Fruit fly (Drosophila melanogaster): ENCODE data around the gene mRpL13.

Gene mRpL13

DNA sequence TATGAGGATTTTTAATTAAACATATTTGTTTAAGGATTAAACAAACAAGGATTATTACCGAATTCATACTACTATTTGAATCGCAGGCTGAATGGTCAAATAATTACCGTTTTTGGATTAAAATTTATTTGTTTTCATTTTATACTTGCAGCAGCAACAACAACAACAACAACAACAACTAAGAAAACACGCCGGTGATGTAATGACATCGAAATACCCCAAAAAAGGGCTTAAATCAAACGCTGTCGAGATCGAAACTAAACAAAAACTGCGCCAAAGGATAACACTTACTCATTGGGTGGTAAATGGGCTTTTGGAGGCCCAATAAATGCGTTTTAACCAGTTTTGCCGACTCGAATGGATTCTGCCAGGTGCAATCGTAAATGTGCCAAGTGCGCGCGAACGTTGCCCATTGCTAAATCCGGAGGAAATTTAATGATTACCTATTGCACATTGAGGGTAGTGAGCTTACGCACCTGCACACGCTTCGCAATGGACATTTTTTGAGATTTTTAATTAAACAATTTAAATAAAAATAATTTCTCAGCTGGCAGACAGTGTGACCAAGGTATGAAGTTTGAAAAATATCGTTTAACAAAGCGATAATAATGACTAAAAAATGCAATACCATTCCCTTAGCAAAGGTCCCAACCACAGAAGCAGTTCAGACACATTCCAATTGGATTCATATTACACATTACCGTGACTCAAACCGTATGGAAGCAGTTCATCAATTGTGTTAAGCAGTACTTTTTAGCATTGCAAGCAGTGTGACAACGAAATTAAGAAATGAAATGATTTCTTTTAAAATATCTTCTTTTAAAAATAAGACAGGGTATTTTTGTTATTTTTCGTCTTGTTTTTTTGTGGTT is at the start of gene mRpL13, which contains the start of gene CG10602:
Gene mRpL13, minus strand, starts transcription at position 588 of the 872 bp plus-strand sequence.
Gene CG10602, minus strand, starts transcription at position 588 of the 872 bp plus-strand sequence.
- TF ChIP-seq noc (tag; optimal IDR thresholded peaks at IDR 0.05) = no peak

DNA sequence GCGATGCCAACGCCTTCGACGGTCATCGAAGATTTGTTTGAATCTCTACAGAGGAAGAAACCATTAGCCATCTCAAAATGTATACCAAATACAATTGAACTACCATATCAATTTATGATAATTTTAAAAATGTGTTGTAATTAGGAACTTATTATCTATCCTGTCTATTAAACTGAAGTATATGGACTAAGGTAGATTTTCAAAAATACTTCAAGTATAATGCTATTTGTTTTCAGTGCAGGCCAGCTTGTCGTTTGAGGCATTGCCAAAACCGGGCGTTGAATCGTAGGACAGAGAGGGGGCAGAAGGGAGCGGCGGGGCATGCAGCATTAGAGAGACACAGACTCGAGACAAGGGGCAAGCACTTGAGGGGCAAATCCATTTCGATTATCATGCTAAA is 48.4 kb upstream of the mRpL13 start:
- TF ChIP-seq noc (tag; optimal IDR thresholded peaks at IDR 0.05) = no peak

DNA sequence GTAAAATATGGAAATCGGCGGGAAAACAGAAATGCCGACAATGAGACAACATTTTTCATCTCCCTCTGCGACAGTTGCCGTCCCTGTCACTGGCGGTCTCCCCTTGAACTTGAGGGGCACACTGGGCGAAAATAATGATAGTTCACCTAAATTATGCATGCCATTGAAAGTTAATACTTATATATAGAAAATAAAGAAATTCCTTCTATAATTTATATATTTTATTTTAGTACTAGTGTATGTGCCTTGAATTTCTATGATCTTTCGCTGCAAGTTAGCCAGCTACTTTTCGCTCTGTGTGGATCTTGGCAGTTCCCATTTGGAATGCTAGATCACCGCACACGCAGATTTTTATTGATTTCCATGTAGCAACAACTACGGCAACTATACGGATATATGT is 47.6 kb upstream of the mRpL13 start:
- TF ChIP-seq noc (tag; optimal IDR thresholded peaks at IDR 0.05) = no peak

DNA sequence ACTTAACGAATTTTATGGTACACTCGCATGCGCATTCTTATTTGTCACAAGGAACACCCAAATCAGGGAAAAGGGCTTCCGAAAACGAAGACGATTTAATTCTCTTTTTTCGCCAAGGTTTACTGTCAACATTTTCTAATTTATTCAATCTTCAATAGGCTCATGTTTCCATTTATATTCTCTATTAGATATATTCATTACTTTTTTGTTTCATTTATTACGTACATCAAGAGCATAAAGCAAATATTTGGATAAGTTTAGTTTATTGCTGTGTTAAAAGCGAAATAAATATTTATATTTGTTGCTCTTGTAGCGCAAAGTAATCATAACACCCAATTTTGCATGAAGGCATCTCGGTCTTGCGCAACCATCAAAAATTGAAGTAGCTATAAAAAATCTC is 41.9 kb upstream of the mRpL13 start:
- no peak for TF ChIP-seq noc (tag; optimal IDR thresholded peaks at IDR 0.05)

dm6 chr2L:18899862-18900261 is 40.8 kb upstream of the mRpL13 start:
- TF ChIP-seq noc (tag; optimal IDR thresholded peaks at IDR 0.05) = no peak

dm6 chr2L:18899254-18899653 is 40.2 kb upstream of the mRpL13 start:
- TF ChIP-seq noc (tag; optimal IDR thresholded peaks at IDR 0.05) = no peak

- TF ChIP-seq noc (tag; optimal IDR thresholded peaks at IDR 0.05) = no peak
Observed at dm6 chr2L:18897992-18898391, 38.9 kb upstream of the mRpL13 start.

DNA sequence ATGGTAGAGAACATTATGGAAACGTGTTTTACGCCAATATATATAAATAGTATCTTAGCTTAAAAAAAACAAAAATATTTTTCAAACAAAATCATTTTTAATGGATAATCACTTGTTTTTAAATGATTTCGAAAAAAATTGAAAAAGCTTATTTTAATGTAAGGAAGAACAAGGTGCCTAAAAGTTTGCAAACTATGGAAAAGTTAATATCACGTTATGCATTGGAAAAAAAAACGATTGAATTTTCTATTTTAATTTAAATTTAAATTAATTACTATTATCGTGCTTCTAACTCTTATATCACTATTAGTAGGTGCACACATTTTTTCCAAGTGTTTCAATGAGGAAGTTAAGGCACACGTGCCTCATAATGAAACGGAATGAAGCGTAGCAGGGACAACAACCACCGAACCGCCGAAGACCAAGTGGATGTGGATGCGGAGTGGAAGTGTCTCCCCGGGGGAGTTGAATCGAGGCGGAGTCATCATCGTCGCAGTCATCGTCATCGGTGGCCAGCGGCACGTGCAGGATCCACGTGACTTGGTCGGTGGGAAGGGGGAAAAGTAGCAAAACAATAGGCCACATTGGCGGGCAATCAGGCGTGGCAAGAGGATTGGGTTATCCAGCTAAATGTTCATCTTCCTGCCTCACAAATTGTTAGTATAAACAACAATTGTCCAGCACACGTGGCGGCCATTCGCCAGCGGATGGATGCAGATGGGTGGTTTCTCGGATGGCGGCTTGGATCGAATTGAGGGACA is 38.0 kb upstream of the mRpL13 start:
- no peak for TF ChIP-seq noc (tag; optimal IDR thresholded peaks at IDR 0.05)

dm6 chr2L:18896371-18896770 is 37.3 kb upstream of the mRpL13 start:
- no peak for TF ChIP-seq noc (tag; optimal IDR thresholded peaks at IDR 0.05)

dm6 chr2L:18894998-18895732 is 36.1 kb upstream of the mRpL13 start:
- TF ChIP-seq noc (tag; optimal IDR thresholded peaks at IDR 0.05) = no peak

DNA sequence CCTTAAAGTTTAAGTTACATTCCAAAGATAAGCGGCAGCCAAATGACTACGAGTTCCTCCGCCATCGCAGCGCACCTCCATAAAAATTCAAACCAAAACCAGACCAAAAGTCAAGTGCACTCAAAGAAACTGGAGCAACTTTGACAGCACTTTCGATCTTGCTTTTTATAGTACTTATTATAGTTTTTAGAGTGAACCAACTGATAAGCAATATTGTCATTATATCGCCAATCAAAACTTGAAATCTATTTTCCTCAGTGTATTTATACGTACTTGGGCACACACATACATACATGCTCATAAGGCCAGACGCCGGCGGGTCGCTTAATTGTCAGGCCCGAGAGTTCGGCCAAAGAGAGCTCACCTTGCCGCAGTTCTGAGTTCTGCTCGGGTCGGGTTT is 31.0 kb upstream of the mRpL13 start:
- no peak for TF ChIP-seq noc (tag; optimal IDR thresholded peaks at IDR 0.05)

- no peak for TF ChIP-seq noc (tag; optimal IDR thresholded peaks at IDR 0.05)
Observed at dm6 chr2L:18889311-18889710, 30.3 kb upstream of the mRpL13 start.

DNA sequence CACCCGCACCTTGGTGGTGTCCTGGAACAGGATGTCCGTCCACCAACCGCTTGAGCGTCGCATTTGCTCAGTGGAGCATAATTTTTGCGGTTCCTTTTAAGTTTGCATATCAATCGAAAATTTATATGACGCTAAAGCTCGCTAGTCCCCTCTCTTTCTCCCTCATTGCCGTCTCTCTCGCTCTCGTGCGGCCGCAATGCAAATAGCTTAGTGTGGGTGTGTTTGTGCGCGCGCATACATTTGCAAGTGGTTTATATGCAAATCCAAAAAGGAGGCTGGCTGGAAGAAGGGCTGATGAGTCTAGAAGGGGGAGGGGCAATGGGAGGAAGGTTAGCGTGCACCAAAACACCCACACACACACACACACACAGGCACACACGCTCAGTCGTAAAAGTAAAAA is 27.9 kb upstream of the mRpL13 start:
- TF ChIP-seq noc (tag; optimal IDR thresholded peaks at IDR 0.05) = no peak

- no peak for TF ChIP-seq noc (tag; optimal IDR thresholded peaks at IDR 0.05)
Observed at dm6 chr2L:18884783-18885182, 25.7 kb upstream of the mRpL13 start.

DNA sequence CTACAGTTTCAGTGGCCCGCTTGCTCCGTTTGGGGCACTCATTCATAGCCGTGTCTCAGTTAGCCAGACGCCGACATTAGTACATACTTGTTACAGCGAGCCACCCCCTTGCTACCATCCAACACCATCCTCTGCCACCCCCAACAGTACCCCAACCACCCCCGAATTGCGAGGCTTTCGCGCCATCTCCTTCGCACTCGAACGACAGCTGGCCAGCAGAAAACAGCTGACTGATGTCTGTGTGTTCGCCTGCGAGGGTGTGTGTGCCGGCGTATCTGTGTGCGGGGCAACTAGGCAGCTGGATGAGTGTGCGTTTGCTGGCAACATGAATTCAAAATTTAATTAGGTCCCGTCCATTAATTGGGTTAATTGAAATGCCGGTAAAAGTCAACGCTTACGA is 23.7 kb upstream of the mRpL13 start:
- no peak for TF ChIP-seq noc (tag; optimal IDR thresholded peaks at IDR 0.05)

dm6 chr2L:18881014-18881660 is 22.1 kb upstream of the mRpL13 start, which contains the start of gene tup:
TSS of gene tup (minus strand) at chr2L:18881261.
- no peak for TF ChIP-seq noc (tag; optimal IDR thresholded peaks at IDR 0.05)

Data from whole organism, larva.